Worm (Caenorhabditis elegans) whole organism, midembryonic: ENCODE measurements around the gene clec-58.

Experiments used
- flt-1 ChIP-seq: fragments of 200-800 bp; sonication (Bioruptor generic); IDR thresholded peaks from 2 replicates; pipeline ENCODE4 v1.3.6; 2022; ENCODE audit warnings: missing genetic modification characterization, missing compliant biosample characterization
- ref-1 ChIP-seq: fragments of 200-800 bp; sonication (Bioruptor generic); conservative IDR thresholded peaks from 2 replicates; pipeline ENCODE4 v1.3.6; 2022; ENCODE audit warnings: missing genetic modification reagents, missing genetic modification characterization, missing compliant biosample characterization

ce11 chrII:10507906-10508305 lies 32.0 kb upstream of the clec-58 start:
- no peak for TF ChIP-seq flt-1 (GFP tag; lab: Robert Waterston, UW)
- no peak for TF ChIP-seq ref-1 (GFP tag; lab: Robert Waterston, UW)
